Worm (Caenorhabditis elegans) whole organism, L4/young adult: ENCODE data around the gene B0244.15.

Source experiments
- W03F9.2 ChIP-seq: fragments of 150-350 bp; optimal IDR thresholded peaks from 2 replicates; lab custom pipeline; 2014; ENCODE audit warnings: missing biosample characterization, missing genetic modification characterization
- dao-5 ChIP-seq: sonication (generic microtip); optimal IDR thresholded peaks from 2 replicates; lab custom pipeline; 2016; ENCODE audit warnings: missing genotype, missing genetic modification characterization, moderate library complexity, missing compliant biosample characterization
- him-1 ChIP-seq: sonication (generic microtip); optimal IDR thresholded peaks from 2 replicates; lab custom pipeline; 2016; ENCODE audit warnings: missing genotype, missing genetic modification reagents, missing genetic modification characterization, missing compliant biosample characterization

ce11 chrIII:5785273-5785929 lies 42.2 kb downstream of the B0244.15 start, which contains the start of gene Y37B11A.3:
- TF ChIP-seq him-1 (tag; lab: Kevin White, UChicago) (peak; percentile 15), dao-5 (tag; lab: Kevin White, UChicago) (no peak), W03F9.2 (peak; percentile 3)
